Fruit fly (Drosophila melanogaster): Measurements from ENCODE around the gene Cpr64Aa.
A peak's percentile ranks its signal among the peaks of the same experiment; 100 is the strongest.

The Cpr64Aa gene

DNA sequence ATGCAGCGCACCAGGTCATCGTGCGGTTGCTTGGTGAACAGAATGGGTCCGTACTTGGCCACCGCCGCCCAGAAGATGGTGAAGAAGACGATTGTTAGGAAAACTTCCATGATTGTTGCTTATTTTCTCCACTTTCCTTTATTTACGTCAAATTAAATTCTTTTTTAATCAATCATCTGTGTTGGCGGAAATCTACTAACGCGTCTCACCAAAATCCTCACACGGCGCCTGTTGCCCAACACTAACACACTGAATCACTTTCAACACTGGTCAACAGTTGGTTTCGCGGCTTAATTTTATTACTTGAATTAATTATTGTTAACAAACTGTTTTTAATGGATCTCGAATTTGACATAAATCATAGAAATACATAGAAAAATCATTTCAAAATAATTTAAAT is 22.3 kb downstream of the Cpr64Aa start, which contains the start of gene VhaM9.7-c (continued):
- TF ChIP-seq CG13624 (GFP tag; optimal IDR thresholded peaks at IDR 0.05) (peak; percentile 47), Atf6 (GFP tag; IDR thresholded peaks at IDR 0.05) (no peak), CG10321 (GFP tag; IDR thresholded peaks at IDR 0.05) (no peak), CG8944 (GFP tag; optimal IDR thresholded peaks at IDR 0.05) (no peak), HLH3B (GFP tag; IDR thresholded peaks at IDR 0.05) (no peak), Bteb2 (GFP tag; optimal IDR thresholded peaks at IDR 0.05) (peak; percentile 38), slou (GFP tag; optimal IDR thresholded peaks at IDR 0.05) (no peak), H15 (GFP tag; IDR thresholded peaks at IDR 0.05) (no peak), caup (GFP tag; optimal IDR thresholded peaks at IDR 0.05; ENCODE audit: severe bottlenecking) (peak; percentile 43), cwo (GFP tag; optimal IDR thresholded peaks at IDR 0.05) (no peak), BtbVII (GFP tag; optimal IDR thresholded peaks at IDR 0.05) (no peak), zfh1 (GFP tag; IDR thresholded peaks at IDR 0.05) (0 out of 3 replicates have a peak, but pooled peaks have one; percentile 38), Sry-δ (GFP tag; optimal IDR thresholded peaks at IDR 0.05) (peak; percentile 17), CG13296 (GFP tag; optimal IDR thresholded peaks at IDR 0.05) (peak; percentile 2), sug (tag; optimal IDR thresholded peaks at IDR 0.05) (peak; percentile 26), z (GFP tag; IDR thresholded peaks at IDR 0.05) (no peak), CG4360 (GFP tag; IDR thresholded peaks at IDR 0.05) (no peak), CG17385 (GFP tag; optimal IDR thresholded peaks at IDR 0.05) (peak; percentile 56), CG10654 (GFP tag; optimal IDR thresholded peaks at IDR 0.05) (no peak), vfl (GFP tag; optimal IDR thresholded peaks at IDR 0.05) (peak; percentile 44), Drgx (GFP tag; IDR thresholded peaks at IDR 0.05) (no peak), Neu2 (GFP tag; optimal IDR thresholded peaks at IDR 0.05; ENCODE audit: borderline replicate concordance) (no peak), H2.0 (GFP tag; IDR thresholded peaks at IDR 0.05) (no peak), Fer2 (tag; optimal IDR thresholded peaks at IDR 0.05) (no peak), Opbp (GFP tag; IDR thresholded peaks at IDR 0.05; ENCODE audit: partially characterized antibody) (0 out of 3 replicates have a peak, but pooled peaks have one; percentile 29), kni (GFP tag; optimal IDR thresholded peaks at IDR 0.05) (no peak), CG7372 (GFP tag; IDR thresholded peaks at IDR 0.05) (no peak), prd (optimal IDR thresholded peaks at IDR 0.05) (no peak), prd (GFP tag; IDR thresholded peaks at IDR 0.05) (0 out of 3 replicates have a peak, but pooled peaks have one; percentile 29), Dek (tag; optimal IDR thresholded peaks at IDR 0.05) (peak; percentile 0), peb (GFP tag; IDR thresholded peaks at IDR 0.05) (no peak), CG7987 (GFP tag; optimal IDR thresholded peaks at IDR 0.05) (peak; percentile 39), BEAF-32 (GFP tag; optimal IDR thresholded peaks at IDR 0.05) (peak; percentile 20), Dll (GFP tag; IDR thresholded peaks at IDR 0.05; ENCODE audit: partially characterized antibody) (0 out of 4 replicates have a peak, but pooled peaks have one; percentile 16), CG16813 (GFP tag; IDR thresholded peaks at IDR 0.05; ENCODE audit: partially characterized antibody) (no peak), CG12219 (GFP tag; optimal IDR thresholded peaks at IDR 0.05) (no peak), tx (GFP tag; optimal IDR thresholded peaks at IDR 0.05) (no peak), CG6765 (GFP tag; optimal IDR thresholded peaks at IDR 0.05) (no peak), CG11398 (GFP tag; optimal IDR thresholded peaks at IDR 0.05) (no peak), exex (tag; optimal IDR thresholded peaks at IDR 0.05) (no peak), D (optimal IDR thresholded peaks at IDR 0.05) (no peak), D (GFP tag; optimal IDR thresholded peaks at IDR 0.05) (no peak), Ssrp (tag; optimal IDR thresholded peaks at IDR 0.05) (no peak), CG2129 (GFP tag; IDR thresholded peaks at IDR 0.05; ENCODE audit: partially characterized antibody) (no peak), CG17328 (GFP tag; IDR thresholded peaks at IDR 0.05) (no peak), tio (GFP tag; optimal IDR thresholded peaks at IDR 0.05) (no peak), fu2 (GFP tag; optimal IDR thresholded peaks at IDR 0.05) (peak; percentile 53), ara (GFP tag; IDR thresholded peaks at IDR 0.05) (no peak), ttk (GFP tag; IDR thresholded peaks at IDR 0.05) (no peak), Side (GFP tag; optimal IDR thresholded peaks at IDR 0.05) (peak; percentile 26), CG6854 (GFP tag; optimal IDR thresholded peaks at IDR 0.05) (no peak), CG9817 (tag; optimal IDR thresholded peaks at IDR 0.05) (peak; percentile 13)

Data from whole organism, embryonic.